Fruit fly (Drosophila melanogaster) whole organism, adult: ENCODE measurements around the gene TTLL1A.

Experiments used
- CG11617 ChIP-seq: fragments of 200-800 bp; sonication (Bioruptor generic); optimal IDR thresholded peaks from 2 replicates; lab custom pipeline; 2017; ENCODE audit warnings: mild to moderate bottlenecking, missing biosample characterization, missing genetic modification reagents, missing genetic modification characterization
- CG33017 ChIP-seq: fragments of 200-800 bp; sonication (Bioruptor generic); optimal IDR thresholded peaks from 2 replicates; lab custom pipeline; 2018; ENCODE audit warnings: missing biosample characterization, mild to moderate bottlenecking, missing genetic modification characterization, moderate library complexity
- CG7101 ChIP-seq: fragments of 200-800 bp; sonication (Bioruptor generic); optimal IDR thresholded peaks from 2 replicates; lab custom pipeline; 2018; ENCODE audit warnings: missing biosample characterization, mild to moderate bottlenecking, missing genetic modification characterization, moderate library complexity
- Hr96 ChIP-seq: fragments of 200-800 bp; sonication (Bioruptor generic); optimal IDR thresholded peaks from 2 replicates; lab custom pipeline; 2016; ENCODE audit warnings: missing biosample characterization, missing genetic modification characterization
- cic ChIP-seq: fragments of 200-800 bp; sonication (Bioruptor generic); optimal IDR thresholded peaks from 2 replicates; lab custom pipeline; 2017; ENCODE audit warnings: missing biosample characterization, mild to moderate bottlenecking, missing genetic modification characterization, moderate library complexity
- cnc ChIP-seq, 2 experiments: fragments of >200 bp; optimal IDR thresholded peaks; 2 replicates each; lab custom pipeline; 2017
- pad ChIP-seq: fragments of 200-800 bp; sonication (Bioruptor generic); optimal IDR thresholded peaks from 3 replicates; lab custom pipeline; 2017; ENCODE audit warnings: missing biosample characterization, missing genetic modification characterization, mild to moderate bottlenecking, moderate library complexity, missing genetic modification reagents

dm6 chrX:17226681-17227019 is 24.3 kb upstream of the TTLL1A start, which contains the start of gene CG10598:
- TF ChIP-seq CG7101 (no peak), cnc (optimal IDR thresholded peaks at IDR 0.05; lab: Kevin White, UChicago) (no peak), Hr96 (GFP tag; lab: Kevin White, UChicago) (no peak), CG11617 (GFP tag; lab: Kevin White, UChicago) (no peak), pad (no peak), cic (GFP tag; lab: Kevin White, UChicago) (no peak), CG33017 (tag; lab: Kevin White, UChicago) (no peak)
